Worm (Caenorhabditis elegans) whole organism, L2 larva: ENCODE results near the gene tsp-16.

Experiments
- F13H6.1 ChIP-seq: sonication (generic microtip); optimal IDR thresholded peaks from 2 replicates; lab custom pipeline; 2016; ENCODE audit warnings: missing genetic modification characterization, missing compliant biosample characterization
- blmp-1 ChIP-seq: sonication (generic microtip); optimal IDR thresholded peaks from 2 replicates; lab custom pipeline; 2017; ENCODE audit warnings: missing genetic modification characterization, mild to moderate bottlenecking, missing compliant biosample characterization, antibody characterized with exemption, moderate library complexity; ENCODE audit not compliant: insufficient read depth
- elt-1 ChIP-seq: fragments of 150-350 bp; optimal IDR thresholded peaks from 2 replicates; lab custom pipeline; 2014; ENCODE audit warnings: missing biosample characterization, missing genetic modification characterization
- gmeb-1 ChIP-seq: fragments of 150-350 bp; optimal IDR thresholded peaks from 2 replicates; lab custom pipeline; 2014; ENCODE audit warnings: missing biosample characterization, missing genetic modification characterization
- nhr-21 ChIP-seq: fragments of 150-350 bp; optimal IDR thresholded peaks from 2 replicates; lab custom pipeline; 2014; ENCODE audit warnings: missing biosample characterization, missing genetic modification characterization
- nhr-25 ChIP-seq: fragments of 150-350 bp; sonication (generic microtip); optimal IDR thresholded peaks from 3 replicates; lab custom pipeline; 2014; ENCODE audit warnings: missing biosample characterization, missing genetic modification characterization
- snpc-4 ChIP-seq: fragments of 150-350 bp; optimal IDR thresholded peaks from 2 replicates; lab custom pipeline; 2014; ENCODE audit warnings: missing biosample characterization, missing genetic modification characterization
- unc-39 ChIP-seq: fragments of 150-350 bp; optimal IDR thresholded peaks from 2 replicates; lab custom pipeline; 2014; ENCODE audit warnings: missing biosample characterization, missing genetic modification characterization
- unc-62 ChIP-seq: fragments of 150-350 bp; optimal IDR thresholded peaks from 2 replicates; lab custom pipeline; 2014; ENCODE audit warnings: missing biosample characterization, missing genetic modification reagents, missing genetic modification characterization
- ztf-4 ChIP-seq: fragments of 150-350 bp; optimal IDR thresholded peaks from 2 replicates; lab custom pipeline; 2014; ENCODE audit warnings: missing biosample characterization, missing genetic modification characterization

DNA sequence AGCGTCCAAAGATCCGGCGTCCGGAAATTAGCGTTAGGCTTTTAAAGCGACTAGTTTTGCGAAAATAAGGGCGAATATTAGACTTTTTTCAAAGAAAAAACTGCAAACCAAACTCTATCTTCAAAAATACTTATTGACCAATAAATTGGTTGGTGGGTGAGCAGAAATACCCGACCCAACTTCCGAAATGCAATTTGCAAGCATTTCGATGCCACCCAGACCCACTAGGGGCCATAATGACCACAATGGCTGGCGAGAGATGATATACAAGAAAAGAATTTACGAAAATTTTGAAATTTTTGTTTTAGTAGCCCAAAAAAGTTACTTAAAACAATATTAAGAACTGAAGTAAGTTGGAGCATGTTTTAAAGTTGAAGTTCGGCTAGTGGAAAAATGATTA is 26.3 kb downstream of the tsp-16 start:
- TF ChIP-seq nhr-25 (tag; lab: Kevin White, UChicago) (no peak), nhr-21 (tag; lab: Kevin White, UChicago) (no peak), snpc-4 (tag; lab: Kevin White, UChicago) (no peak), unc-62 (no peak), F13H6.1 (no peak), blmp-1 (tag; lab: Kevin White, UChicago) (no peak), gmeb-1 (tag; lab: Kevin White, UChicago) (no peak), unc-39 (tag; lab: Kevin White, UChicago) (no peak), elt-1 (tag; lab: Kevin White, UChicago) (no peak), ztf-4 (no peak)
